Fruit fly (Drosophila melanogaster) whole organism, embryonic: ENCODE results near the gene CG4297.

Experiments used
- ATbp ChIP-seq: fragments of 200-800 bp; sonication (Bioruptor generic); optimal IDR thresholded peaks from 2 replicates; lab custom pipeline; 2017; ENCODE audit warnings: missing biosample characterization, mild to moderate bottlenecking, missing genetic modification characterization, missing genetic modification reagents
- CG11398 ChIP-seq: fragments of 200-800 bp; sonication (Bioruptor generic); optimal IDR thresholded peaks from 2 replicates; lab custom pipeline; 2016; ENCODE audit warnings: missing biosample characterization, missing genetic modification characterization
- CG12391 ChIP-seq: fragments of 200-800 bp; sonication (Bioruptor generic); optimal IDR thresholded peaks from 3 replicates; lab custom pipeline; 2018; ENCODE audit warnings: missing biosample characterization, mild to moderate bottlenecking, missing genetic modification characterization, moderate library complexity
- CG12942 ChIP-seq: fragments of 200-800 bp; sonication (Bioruptor generic); optimal IDR thresholded peaks from 3 replicates; lab custom pipeline; 2016; ENCODE audit warnings: missing biosample characterization, missing genetic modification characterization
- CG14014 ChIP-seq: fragments of 200-800 bp; sonication (Bioruptor generic); IDR thresholded peaks from 2 replicates; pipeline ENCODE4 v1.3.6; 2022; ENCODE audit warnings: missing biosample characterization, missing genetic modification characterization
- CG14667 ChIP-seq: fragments of 200-800 bp; sonication (Bioruptor generic); IDR thresholded peaks from 2 replicates; pipeline ENCODE4 v1.3.6; 2022; ENCODE audit warnings: missing biosample characterization, missing genetic modification characterization
- CG18011 ChIP-seq: fragments of 200-800 bp; sonication (Bioruptor generic); optimal IDR thresholded peaks from 2 replicates; lab custom pipeline; 2017; ENCODE audit warnings: missing biosample characterization, missing genetic modification characterization, mild to moderate bottlenecking, moderate library complexity, missing genotype
- CG2678 ChIP-seq: fragments of 200-800 bp; sonication (Bioruptor generic); optimal IDR thresholded peaks from 3 replicates; lab custom pipeline; 2019; ENCODE audit warnings: missing biosample characterization, mild to moderate bottlenecking, missing genetic modification characterization, moderate library complexity
- CG2875 ChIP-seq: fragments of 200-800 bp; sonication (Bioruptor generic); optimal IDR thresholded peaks from 2 replicates; lab custom pipeline; 2017; ENCODE audit warnings: missing biosample characterization, mild to moderate bottlenecking, missing genetic modification characterization, missing genetic modification reagents
- CG30020 ChIP-seq: fragments of 200-800 bp; optimal IDR thresholded peaks from 2 replicates; lab custom pipeline; 2019; ENCODE audit warnings: missing biosample characterization, mild to moderate bottlenecking, missing genetic modification characterization, moderate library complexity
- CG3163 ChIP-seq: fragments of 200-800 bp; sonication (Bioruptor generic); optimal IDR thresholded peaks from 3 replicates; lab custom pipeline; 2016; ENCODE audit warnings: missing biosample characterization, missing genetic modification characterization
- CG32772 ChIP-seq: fragments of 200-800 bp; sonication (Bioruptor generic); IDR thresholded peaks from 2 replicates; pipeline ENCODE4 v1.3.6; 2022; ENCODE audit warnings: missing biosample characterization, missing genetic modification characterization
- CG4404 ChIP-seq: fragments of 200-800 bp; sonication (Bioruptor generic); IDR thresholded peaks from 2 replicates; pipeline ENCODE4 v1.3.6; 2022; ENCODE audit warnings: missing biosample characterization, missing genetic modification characterization
- CG4424 ChIP-seq: fragments of 200-800 bp; sonication (Bioruptor generic); optimal IDR thresholded peaks from 3 replicates; lab custom pipeline; 2016; ENCODE audit warnings: missing biosample characterization, missing genetic modification characterization
- CG4730 ChIP-seq: fragments of 200-800 bp; sonication (Bioruptor generic); IDR thresholded peaks from 2 replicates; pipeline ENCODE4 v1.3.6; 2022; ENCODE audit warnings: missing biosample characterization, missing genetic modification characterization
- CG6854 ChIP-seq: fragments of 200-800 bp; sonication (Bioruptor generic); optimal IDR thresholded peaks from 3 replicates; lab custom pipeline; 2017; ENCODE audit warnings: missing biosample characterization, mild to moderate bottlenecking, missing genetic modification characterization
- CG7271 ChIP-seq: fragments of 200-800 bp; sonication (Bioruptor generic); optimal IDR thresholded peaks from 2 replicates; lab custom pipeline; 2018; ENCODE audit warnings: missing biosample characterization, mild to moderate bottlenecking, missing genetic modification characterization, moderate library complexity
- CG7987 ChIP-seq: fragments of 200-800 bp; sonication (Bioruptor generic); optimal IDR thresholded peaks from 2 replicates; lab custom pipeline; 2018; ENCODE audit warnings: missing biosample characterization, mild to moderate bottlenecking, missing genetic modification characterization, moderate library complexity
- Dll ChIP-seq: fragments of 200-800 bp; sonication (Bioruptor generic); IDR thresholded peaks from 4 replicates; pipeline ENCODE4 v1.3.6; 2022; ENCODE audit warnings: missing biosample characterization, missing genetic modification characterization; ENCODE audit not compliant: partially characterized antibody
- Eip74EF ChIP-seq, 2 experiments: fragments of 200-800 bp in 1 of 2; fragments of >200 bp in 1 of 2; sonication (Bioruptor generic) in 1 of 2; optimal IDR thresholded peaks; 2 replicates each; lab custom pipeline; 2017 to 2019; ENCODE audit warnings: missing biosample characterization in 2 of 2, missing genetic modification characterization in 2 of 2, mild to moderate bottlenecking in 1 of 2, moderate library complexity in 1 of 2
- Fer1 ChIP-seq: fragments of 200-800 bp; sonication (Bioruptor generic); optimal IDR thresholded peaks from 2 replicates; lab custom pipeline; 2017; ENCODE audit warnings: missing biosample characterization, mild to moderate bottlenecking, missing genetic modification characterization
- Gsc ChIP-seq: fragments of 200-800 bp; sonication (Bioruptor generic); IDR thresholded peaks from 2 replicates; pipeline ENCODE4 v1.3.6; 2022; ENCODE audit warnings: missing biosample characterization, missing genetic modification characterization
- Gug ChIP-seq: fragments of 200-800 bp; sonication (Bioruptor generic); IDR thresholded peaks from 4 replicates; pipeline ENCODE4 v1.3.6; 2022; ENCODE audit warnings: missing biosample characterization, missing genetic modification characterization
- HLH4C ChIP-seq: fragments of 200-800 bp; sonication (Bioruptor generic); IDR thresholded peaks from 3 replicates; pipeline ENCODE4 v1.3.6; 2022; ENCODE audit warnings: missing biosample characterization, missing genetic modification characterization; ENCODE audit not compliant: partially characterized antibody
- HLHmδ ChIP-seq: fragments of 200-800 bp; sonication (Bioruptor generic); optimal IDR thresholded peaks from 2 replicates; lab custom pipeline; 2018; ENCODE audit warnings: missing biosample characterization, mild to moderate bottlenecking, missing genetic modification characterization, moderate library complexity
- MBD-R2 ChIP-seq: fragments of 200-800 bp; sonication (Bioruptor generic); IDR thresholded peaks from 2 replicates; pipeline ENCODE4 v1.3.6; 2022; ENCODE audit warnings: missing biosample characterization, missing genetic modification characterization
- Med ChIP-seq: fragments of 200-800 bp; sonication (Bioruptor generic); peaks from one replicate; lab custom pipeline; 2016; ENCODE audit warnings: missing biosample characterization, missing genetic modification characterization, mild to moderate bottlenecking, inconsistent platforms, moderate library complexity
- NfI ChIP-seq: fragments of 200-800 bp; sonication (Bioruptor generic); optimal IDR thresholded peaks from 3 replicates; lab custom pipeline; 2018; ENCODE audit warnings: missing biosample characterization, mild to moderate bottlenecking, missing genetic modification characterization, moderate library complexity
- Scr ChIP-seq: fragments of 200-800 bp; sonication (Bioruptor generic); IDR thresholded peaks from 2 replicates; pipeline ENCODE4 v1.3.6; 2022; ENCODE audit warnings: missing biosample characterization, missing genetic modification characterization; ENCODE audit not compliant: partially characterized antibody
- Stat92E ChIP-seq, 3 experiments: fragments of >200 bp in 2 of 3; fragments of 200-800 bp in 1 of 3; sonication (Bioruptor generic) in 1 of 3; optimal IDR thresholded peaks; 2 replicates each; lab custom pipeline; 2017 to 2019; ENCODE audit warnings: missing biosample characterization in 3 of 3, missing genetic modification characterization in 3 of 3, mild to moderate bottlenecking in 1 of 3, moderate library complexity in 1 of 3
- Usf ChIP-seq: fragments of 200-800 bp; sonication (Bioruptor generic); optimal IDR thresholded peaks from 2 replicates; lab custom pipeline; 2017; ENCODE audit warnings: missing genotype, missing biosample characterization, missing genetic modification characterization
- aop ChIP-seq: fragments of 200-800 bp; sonication (Bioruptor generic); IDR thresholded peaks from 2 replicates; pipeline ENCODE4 v1.3.6; 2022; ENCODE audit warnings: missing biosample characterization, missing genetic modification characterization
- ftz-f1 ChIP-seq: fragments of 200-800 bp; sonication (Bioruptor generic); optimal IDR thresholded peaks from 2 replicates; lab custom pipeline; 2016; ENCODE audit warnings: missing biosample characterization, missing genetic modification characterization
- hkb ChIP-seq, 2 experiments: fragments of 200-800 bp in 1 of 2; fragments of >200 bp in 1 of 2; sonication (Bioruptor generic) in 1 of 2; IDR thresholded peaks in 1 of 2; optimal IDR thresholded peaks in 1 of 2; 2 replicates each; pipeline versions ENCODE4 v1.3.6 to Lab custom; 2017 to 2022; ENCODE audit warnings: missing biosample characterization in 1 of 2, missing genetic modification characterization in 1 of 2
- ind ChIP-seq: fragments of 200-800 bp; sonication (Bioruptor generic); optimal IDR thresholded peaks from 3 replicates; lab custom pipeline; 2016; ENCODE audit warnings: missing biosample characterization, missing genetic modification characterization
- jigr1 ChIP-seq: fragments of 200-800 bp; sonication (Bioruptor generic); IDR thresholded peaks from 3 replicates; pipeline ENCODE4 v1.3.6; 2022; ENCODE audit warnings: missing biosample characterization, missing genetic modification characterization
- kni ChIP-seq: fragments of 200-800 bp; sonication (Bioruptor generic); optimal IDR thresholded peaks from 3 replicates; lab custom pipeline; 2017; ENCODE audit warnings: mild to moderate bottlenecking, missing biosample characterization, missing genetic modification reagents, missing genetic modification characterization
- nau ChIP-seq: fragments of 200-800 bp; sonication (Bioruptor generic); optimal IDR thresholded peaks from 3 replicates; lab custom pipeline; 2017; ENCODE audit warnings: missing biosample characterization, mild to moderate bottlenecking, missing genetic modification characterization, missing genetic modification reagents
- nerfin-1 ChIP-seq: fragments of 200-800 bp; sonication (Bioruptor generic); optimal IDR thresholded peaks from 3 replicates; lab custom pipeline; 2019; ENCODE audit warnings: missing biosample characterization, mild to moderate bottlenecking, missing genetic modification characterization, moderate library complexity
- pros ChIP-seq: fragments of 200-800 bp; sonication (Bioruptor generic); optimal IDR thresholded peaks from 3 replicates; lab custom pipeline; 2019; ENCODE audit warnings: missing biosample characterization, mild to moderate bottlenecking, missing genetic modification characterization, moderate library complexity
- ranshi ChIP-seq: fragments of 200-800 bp; sonication (Bioruptor generic); IDR thresholded peaks from 2 replicates; pipeline ENCODE4 v1.3.6; 2022; ENCODE audit warnings: missing biosample characterization, missing genetic modification characterization
- rib ChIP-seq: fragments of 200-800 bp; sonication (Bioruptor generic); IDR thresholded peaks from 2 replicates; pipeline ENCODE4 v1.3.6; 2022; ENCODE audit warnings: missing biosample characterization, missing genetic modification characterization
- sc ChIP-seq, 3 experiments: fragments of >200 bp in 2 of 3; fragments of 200-800 bp in 1 of 3; sonication (Bioruptor generic) in 1 of 3; optimal IDR thresholded peaks; 2 replicates in 2 of 3; 3 replicates in 1 of 3; lab custom pipeline; 2017; ENCODE audit warnings: mild to moderate bottlenecking in 1 of 3, missing biosample characterization in 1 of 3, missing genetic modification characterization in 1 of 3, missing genetic modification reagents in 1 of 3
- stc ChIP-seq: fragments of 200-800 bp; sonication (Bioruptor generic); IDR thresholded peaks from 2 replicates; pipeline ENCODE4 v1.3.6; 2022; ENCODE audit warnings: missing biosample characterization, missing genetic modification characterization
- toy ChIP-seq: fragments of 200-800 bp; sonication (Bioruptor generic); IDR thresholded peaks from 2 replicates; pipeline ENCODE4 v1.3.6; 2022; ENCODE audit warnings: missing biosample characterization, missing genetic modification characterization
- wdn ChIP-seq: fragments of 200-800 bp; sonication (Bioruptor generic); IDR thresholded peaks from 2 replicates; pipeline ENCODE4 v1.3.6; 2022; ENCODE audit warnings: missing biosample characterization, missing genetic modification characterization

Gene CG4297

dm6 chr2L:480196-480511 lies 8.2 kb upstream of the CG4297 start:
- TF ChIP-seq HLHmδ (GFP tag; lab: Kevin White, UChicago) (peak; percentile 70), ftz-f1 (GFP tag; lab: Kevin White, UChicago) (peak; percentile 21), nerfin-1 (no peak), kni (GFP tag; lab: Kevin White, UChicago) (peak; percentile 31), HLH4C (GFP tag; lab: Robert Waterston, UW) (no peak), pros (GFP tag; lab: Kevin White, UChicago) (peak; percentile 18), CG7987 (GFP tag; lab: Kevin White, UChicago) (peak; percentile 100)

dm6 chr2L:479483-480195 lies 7.6 kb upstream of the CG4297 start, which contains the start of gene cbt:
cbt (minus strand) TSS chr2L:479688.
- TF ChIP-seq CG12391 (tag; lab: Kevin White, UChicago) (peak; percentile 98), ATbp (GFP tag; lab: Kevin White, UChicago) (peak; percentile 97), CG14014 (GFP tag; lab: Robert Waterston, UW) (no peak), wdn (GFP tag; lab: Robert Waterston, UW) (no peak), Eip74EF (GFP tag; optimal IDR thresholded peaks at IDR 0.05; lab: Kevin White, UChicago) (peak in 1 of 2 experiments; percentile 95), CG7987 (GFP tag; lab: Kevin White, UChicago) (peak; percentile 80), CG7271 (tag; lab: Kevin White, UChicago) (peak; percentile 66), Dll (GFP tag; lab: Robert Waterston, UW) (no peak), CG18011 (peak; percentile 87), nau (GFP tag; lab: Kevin White, UChicago) (peak; percentile 94), Usf (peak; percentile 93), NfI (GFP tag; lab: Kevin White, UChicago) (peak; percentile 97), CG4404 (GFP tag; lab: Robert Waterston, UW) (no peak), CG6854 (GFP tag; lab: Kevin White, UChicago) (peak; percentile 93), Stat92E (GFP tag; optimal IDR thresholded peaks at IDR 0.05; lab: Kevin White, UChicago) (peak in 1 of 3 experiments; percentile 87), Scr (GFP tag; lab: Robert Waterston, UW) (no peak), MBD-R2 (GFP tag; lab: Robert Waterston, UW) (no peak), CG3163 (GFP tag; lab: Kevin White, UChicago) (peak; percentile 86), ind (GFP tag; lab: Kevin White, UChicago) (peak; percentile 99), CG14667 (GFP tag; lab: Robert Waterston, UW) (no peak), CG30020 (tag; lab: Kevin White, UChicago) (peak; percentile 73), Fer1 (GFP tag; lab: Kevin White, UChicago) (peak; percentile 99), Gsc (no peak), CG32772 (GFP tag; lab: Robert Waterston, UW) (no peak), jigr1 (GFP tag; lab: Robert Waterston, UW) (no peak), HLHmδ (GFP tag; lab: Kevin White, UChicago) (peak; percentile 50), Med (GFP tag; lab: Kevin White, UChicago) (peak; percentile 100), hkb (optimal IDR thresholded peaks at IDR 0.05; lab: Kevin White, UChicago) (no peak), hkb (GFP tag; IDR thresholded peaks at IDR 0.05; lab: Robert Waterston, UW) (no peak), CG4424 (peak; percentile 97), stc (GFP tag; lab: Robert Waterston, UW) (no peak), Gug (peak; percentile 94), CG4730 (no peak), CG2875 (GFP tag; lab: Kevin White, UChicago) (peak; percentile 94), toy (GFP tag; lab: Robert Waterston, UW) (no peak), ranshi (GFP tag; lab: Robert Waterston, UW) (no peak), CG12942 (peak; percentile 96), CG11398 (GFP tag; lab: Kevin White, UChicago) (peak; percentile 98), aop (no peak), sc (optimal IDR thresholded peaks at IDR 0.05; lab: Kevin White, UChicago) (no peak), sc (GFP tag; optimal IDR thresholded peaks at IDR 0.05; lab: Kevin White, UChicago) (peak; percentile 92), CG2678 (tag; lab: Kevin White, UChicago) (peak; percentile 98), rib (no peak)
